Fruit fly (Drosophila melanogaster) whole organism, adult: ENCODE measurements around the gene mon2.
A peak's percentile ranks its signal among the peaks of the same experiment; 100 is the strongest.

ENCODE experiments used
- CG11617 ChIP-seq: fragments of 200-800 bp; sonication (Bioruptor generic); optimal IDR thresholded peaks from 2 replicates; lab custom pipeline; 2017; ENCODE audit warnings: mild to moderate bottlenecking, missing biosample characterization, missing genetic modification reagents, missing genetic modification characterization
- CG12768 ChIP-seq: fragments of 200-800 bp; sonication (Bioruptor generic); optimal IDR thresholded peaks from 2 replicates; lab custom pipeline; 2017; ENCODE audit warnings: missing biosample characterization, missing genetic modification characterization, mild to moderate bottlenecking, moderate library complexity, missing genetic modification reagents
- CG14711 ChIP-seq: fragments of 200-800 bp; sonication (Bioruptor generic); optimal IDR thresholded peaks from 2 replicates; lab custom pipeline; 2018; ENCODE audit warnings: missing biosample characterization, mild to moderate bottlenecking, missing genetic modification characterization, moderate library complexity
- CG1620 ChIP-seq: fragments of 200-800 bp; sonication (Bioruptor generic); optimal IDR thresholded peaks from 2 replicates; lab custom pipeline; 2016; ENCODE audit warnings: missing biosample characterization, missing genetic modification characterization
- CG33017 ChIP-seq: fragments of 200-800 bp; sonication (Bioruptor generic); optimal IDR thresholded peaks from 2 replicates; lab custom pipeline; 2018; ENCODE audit warnings: missing biosample characterization, mild to moderate bottlenecking, missing genetic modification characterization, moderate library complexity
- CG5204 ChIP-seq: fragments of 200-800 bp; sonication (Bioruptor generic); optimal IDR thresholded peaks from 2 replicates; lab custom pipeline; 2016; ENCODE audit warnings: missing biosample characterization, missing genetic modification characterization
- CG7045 ChIP-seq: fragments of 200-800 bp; sonication (Bioruptor generic); optimal IDR thresholded peaks from 2 replicates; lab custom pipeline; 2017; ENCODE audit warnings: missing biosample characterization, mild to moderate bottlenecking, missing genetic modification characterization
- CG7101 ChIP-seq: fragments of 200-800 bp; sonication (Bioruptor generic); optimal IDR thresholded peaks from 2 replicates; lab custom pipeline; 2018; ENCODE audit warnings: missing biosample characterization, mild to moderate bottlenecking, missing genetic modification characterization, moderate library complexity
- Clk ChIP-seq: fragments of 200-800 bp; sonication (Bioruptor generic); optimal IDR thresholded peaks from 2 replicates; lab custom pipeline; 2017; ENCODE audit warnings: missing biosample characterization, missing genetic modification characterization
- Crg-1 ChIP-seq: fragments of 200-800 bp; sonication (Bioruptor generic); optimal IDR thresholded peaks from 2 replicates; lab custom pipeline; 2016; ENCODE audit warnings: missing biosample characterization, missing genetic modification characterization
- Hr96 ChIP-seq: fragments of 200-800 bp; sonication (Bioruptor generic); optimal IDR thresholded peaks from 2 replicates; lab custom pipeline; 2016; ENCODE audit warnings: missing biosample characterization, missing genetic modification characterization
- Mnt ChIP-seq: fragments of 200-800 bp; sonication (Bioruptor generic); optimal IDR thresholded peaks from 2 replicates; lab custom pipeline; 2016; ENCODE audit warnings: missing biosample characterization, mild to moderate bottlenecking, missing genetic modification characterization
- bab1 ChIP-seq: fragments of 200-800 bp; sonication (Bioruptor generic); optimal IDR thresholded peaks from 3 replicates; lab custom pipeline; 2019; ENCODE audit warnings: missing biosample characterization, mild to moderate bottlenecking, missing genetic modification characterization, moderate library complexity
- cic ChIP-seq: fragments of 200-800 bp; sonication (Bioruptor generic); optimal IDR thresholded peaks from 2 replicates; lab custom pipeline; 2017; ENCODE audit warnings: missing biosample characterization, mild to moderate bottlenecking, missing genetic modification characterization, moderate library complexity
- cnc ChIP-seq, 2 experiments: fragments of >200 bp; optimal IDR thresholded peaks; 2 replicates each; lab custom pipeline; 2017
- kay ChIP-seq: fragments of 200-800 bp; sonication (Bioruptor generic); peaks from one replicate; lab custom pipeline; 2016; ENCODE audit warnings: missing biosample characterization, missing genetic modification characterization, borderline replicate concordance
- ovo ChIP-seq: fragments of 200-800 bp; sonication (Bioruptor generic); optimal IDR thresholded peaks from 2 replicates; lab custom pipeline; 2016; ENCODE audit warnings: missing biosample characterization, missing genetic modification characterization
- pad ChIP-seq: fragments of 200-800 bp; sonication (Bioruptor generic); optimal IDR thresholded peaks from 3 replicates; lab custom pipeline; 2017; ENCODE audit warnings: missing biosample characterization, missing genetic modification characterization, mild to moderate bottlenecking, moderate library complexity, missing genetic modification reagents
- tj ChIP-seq: fragments of 200-800 bp; sonication (Bioruptor generic); optimal IDR thresholded peaks from 3 replicates; lab custom pipeline; 2017; ENCODE audit warnings: missing biosample characterization, mild to moderate bottlenecking, missing genetic modification characterization, moderate library complexity
- toe ChIP-seq: fragments of 200-800 bp; sonication (Bioruptor generic); optimal IDR thresholded peaks from 2 replicates; lab custom pipeline; 2016; ENCODE audit warnings: missing biosample characterization, missing genetic modification characterization

Gene mon2

DNA sequence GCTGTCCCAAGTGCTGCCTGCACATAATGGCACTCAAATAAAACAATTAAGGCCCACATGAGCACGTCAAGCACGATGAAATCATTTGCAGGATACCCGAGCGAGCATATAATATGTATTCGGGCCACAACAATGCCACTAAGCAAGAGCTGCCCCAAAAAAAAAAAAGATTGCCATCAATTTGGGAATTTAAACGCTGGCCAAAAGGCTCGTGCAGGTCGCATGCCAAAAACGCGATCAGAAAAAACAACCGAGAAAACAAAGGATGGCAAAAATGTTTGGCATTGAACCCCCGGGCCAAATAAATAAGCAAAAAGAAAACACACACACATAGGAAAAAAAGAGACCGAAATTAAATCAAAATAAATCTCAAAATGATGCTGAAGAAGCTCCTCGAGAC, 18.9 kb upstream of the mon2 start:
- no peak for TF ChIP-seq Mnt (GFP tag; lab: Kevin White, UChicago)

DNA sequence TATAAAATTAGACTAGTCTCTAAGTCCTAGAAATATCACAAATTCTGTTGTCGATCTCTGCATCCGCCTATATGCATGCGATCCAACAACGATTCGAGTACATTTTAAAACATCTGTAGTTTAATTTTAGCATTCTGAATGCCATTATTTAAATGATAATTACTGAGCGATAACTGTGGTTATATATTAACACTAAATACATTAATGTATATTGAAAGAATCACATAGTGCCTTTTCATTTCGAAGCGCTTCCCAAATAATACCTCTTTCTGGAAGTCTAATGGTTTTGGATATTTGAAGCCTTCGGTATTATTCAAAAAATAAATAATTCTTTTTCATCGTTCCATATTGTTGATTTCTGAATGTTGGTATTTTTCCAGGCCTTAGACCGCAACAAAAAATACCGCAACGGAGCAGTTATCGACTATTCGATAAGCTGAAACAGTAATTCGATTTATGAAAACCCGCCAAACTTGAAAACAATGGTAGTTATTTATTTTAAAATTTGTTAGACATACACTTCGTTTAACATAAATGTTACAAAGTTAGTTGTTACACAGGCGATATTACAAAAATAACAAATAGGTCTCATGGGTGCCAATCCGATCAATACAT, 10.1 kb upstream of the mon2 start:
- TF ChIP-seq bab1 (GFP tag; lab: Kevin White, UChicago): peak; percentile 38
- peak; percentile 74 for TF ChIP-seq kay (GFP tag; lab: Kevin White, UChicago)
- TF ChIP-seq CG14711 (tag; lab: Kevin White, UChicago): no peak

DNA sequence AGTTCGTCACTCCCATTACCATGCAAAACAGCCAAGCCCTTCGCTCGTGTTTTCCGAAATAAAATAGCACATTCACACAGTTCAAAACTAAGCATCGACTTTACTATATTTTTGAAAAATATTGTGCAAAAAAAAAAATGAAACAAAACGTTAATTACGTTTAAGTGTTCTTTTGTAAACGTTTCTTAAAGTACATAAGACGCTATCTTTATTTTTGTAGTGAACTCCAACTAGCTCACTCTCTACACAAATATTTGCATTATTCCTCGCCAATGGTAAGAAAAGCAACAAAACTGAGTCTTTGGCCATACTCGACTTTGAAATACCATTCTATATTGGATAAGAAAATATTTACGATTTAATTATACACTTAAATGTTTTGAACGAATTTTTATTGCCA, 6.9 kb upstream of the mon2 start:
- TF ChIP-seq pad (GFP tag; lab: Kevin White, UChicago): no peak
- no peak for TF ChIP-seq CG7045 (GFP tag; lab: Kevin White, UChicago)
- peak; percentile 40 for TF ChIP-seq CG11617 (GFP tag; lab: Kevin White, UChicago)
- peak; percentile 4 for TF ChIP-seq CG14711 (tag; lab: Kevin White, UChicago)
- no peak for TF ChIP-seq Mnt (GFP tag; lab: Kevin White, UChicago)
- peak; percentile 43 for TF ChIP-seq CG7101 (tag; lab: Kevin White, UChicago)
- peak; percentile 94 for TF ChIP-seq kay (GFP tag; lab: Kevin White, UChicago)
- peak; percentile 66 for TF ChIP-seq CG33017 (tag; lab: Kevin White, UChicago)
- TF ChIP-seq Crg-1: no peak
- no peak for TF ChIP-seq bab1 (GFP tag; lab: Kevin White, UChicago)
- no peak for TF ChIP-seq CG5204

DNA sequence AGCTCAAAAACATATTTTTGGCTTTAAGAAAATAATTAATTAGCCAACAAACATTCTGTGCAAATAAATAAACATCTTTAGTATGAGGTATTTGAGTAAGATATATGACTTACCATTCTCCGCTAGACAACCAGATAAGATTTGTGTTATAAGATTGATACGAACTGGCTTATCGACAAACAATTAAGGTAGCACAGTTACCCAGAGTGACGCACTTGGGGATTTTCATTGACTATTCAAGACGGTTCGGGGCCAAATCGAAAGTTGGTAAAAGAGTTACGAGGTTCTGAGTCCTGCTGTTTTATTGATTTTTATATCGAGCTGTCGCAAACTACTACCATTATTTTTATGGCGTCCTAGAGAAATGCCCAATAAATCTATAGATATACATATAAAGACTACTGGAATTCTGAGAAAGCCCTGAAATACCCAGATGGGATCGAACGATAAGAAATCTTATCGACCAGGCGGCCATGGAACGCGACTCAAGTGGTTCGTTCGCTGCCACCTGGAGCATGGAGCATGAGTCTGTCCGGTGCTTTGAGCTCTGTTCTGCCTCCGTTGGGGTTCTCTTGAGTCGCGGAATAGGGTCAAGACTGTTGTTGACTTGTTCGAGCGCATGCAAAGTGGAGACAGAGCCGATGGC, 6.3 kb upstream of the mon2 start:
- TF ChIP-seq cic (no peak), CG14711 (tag; lab: Kevin White, UChicago) (no peak)

DNA sequence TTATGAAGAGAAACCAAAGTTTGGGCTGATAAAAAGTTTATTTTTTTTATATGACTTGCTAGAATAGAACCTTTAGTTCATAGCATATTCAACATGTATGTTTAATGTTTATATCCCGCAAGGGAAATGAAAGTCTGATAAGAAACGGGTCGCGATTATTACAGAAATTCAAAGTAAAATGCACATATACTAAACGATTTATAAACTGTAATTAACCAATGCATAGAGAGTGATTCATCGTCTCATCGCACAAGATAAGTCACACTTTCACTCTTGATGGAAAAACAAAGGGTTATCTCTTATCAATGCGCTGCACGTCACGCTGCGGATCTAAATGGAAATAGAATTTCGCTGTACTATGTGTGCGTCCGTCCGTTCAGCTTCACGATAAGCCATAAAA, 5.1 kb upstream of the mon2 start:
- TF ChIP-seq cnc (optimal IDR thresholded peaks at IDR 0.05; lab: Kevin White, UChicago) (no peak), kay (GFP tag; lab: Kevin White, UChicago) (peak; percentile 90)

DNA sequence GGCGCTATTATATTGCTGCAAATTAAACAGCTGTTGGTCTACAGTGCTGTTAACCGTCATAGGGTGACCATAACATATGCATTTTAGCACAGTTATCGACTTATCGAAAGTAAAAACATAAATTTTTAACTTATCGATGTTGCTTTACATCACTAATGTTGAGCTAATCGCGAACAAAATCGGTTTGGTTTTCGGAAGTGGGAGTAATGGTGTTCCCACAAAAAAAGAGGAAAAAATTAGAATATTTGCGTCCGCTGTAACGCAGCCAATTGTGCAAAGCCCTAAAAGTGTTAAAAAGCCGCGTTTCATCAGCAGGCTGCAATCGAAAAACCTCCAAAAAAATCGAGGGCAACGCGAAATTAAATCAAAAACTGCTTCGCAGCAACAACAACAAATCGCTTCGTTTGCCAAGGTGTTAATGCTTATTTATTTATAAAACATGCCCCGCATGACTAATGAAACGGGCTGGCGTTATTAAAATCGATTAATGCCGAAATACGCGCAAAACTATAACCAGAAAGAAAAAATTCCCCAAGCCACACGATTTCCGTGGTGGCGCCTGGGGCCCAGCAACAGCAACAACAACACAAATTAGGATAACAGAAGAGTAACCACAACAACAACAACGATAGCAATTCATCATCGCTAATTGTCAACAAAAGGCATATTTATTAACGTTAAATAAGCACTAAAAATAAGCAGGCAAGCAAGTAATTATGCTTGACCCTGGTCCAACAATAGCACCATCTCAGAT, 3.2 kb upstream of the mon2 start, which contains the start of the genes CG12375 and CG8668:
Gene CG12375 (minus strand): TSS at position 42 of the 754 bp plus-strand sequence.
Gene CG8668 (plus strand): TSS at position 153 of the 754 bp plus-strand sequence.
- peak; percentile 27 for TF ChIP-seq tj (GFP tag; lab: Kevin White, UChicago)
- peak; percentile 46 for TF ChIP-seq bab1 (GFP tag; lab: Kevin White, UChicago)
- TF ChIP-seq CG33017 (tag; lab: Kevin White, UChicago): no peak
- no peak for TF ChIP-seq Crg-1
- no peak for TF ChIP-seq CG12768 (GFP tag; lab: Kevin White, UChicago)
- TF ChIP-seq cnc (optimal IDR thresholded peaks at IDR 0.05; lab: Kevin White, UChicago): no peak
- peak; percentile 26 for TF ChIP-seq CG14711 (tag; lab: Kevin White, UChicago)
- TF ChIP-seq CG5204: no peak
- TF ChIP-seq Hr96 (GFP tag; lab: Kevin White, UChicago): no peak
- TF ChIP-seq cic: peak; percentile 16
- TF ChIP-seq CG1620 (GFP tag; lab: Kevin White, UChicago): no peak
- peak; percentile 12 for TF ChIP-seq Mnt (GFP tag; lab: Kevin White, UChicago)
- no peak for TF ChIP-seq pad (GFP tag; lab: Kevin White, UChicago)
- no peak for TF ChIP-seq toe
- TF ChIP-seq Clk (GFP tag; lab: Kevin White, UChicago): no peak
- TF ChIP-seq CG7045 (GFP tag; lab: Kevin White, UChicago): no peak
- peak; percentile 2 for TF ChIP-seq CG7101 (tag; lab: Kevin White, UChicago)
- peak; percentile 34 for TF ChIP-seq CG11617 (GFP tag; lab: Kevin White, UChicago)
- TF ChIP-seq ovo (GFP tag; lab: Kevin White, UChicago): no peak
- TF ChIP-seq kay (GFP tag; lab: Kevin White, UChicago): no peak

DNA sequence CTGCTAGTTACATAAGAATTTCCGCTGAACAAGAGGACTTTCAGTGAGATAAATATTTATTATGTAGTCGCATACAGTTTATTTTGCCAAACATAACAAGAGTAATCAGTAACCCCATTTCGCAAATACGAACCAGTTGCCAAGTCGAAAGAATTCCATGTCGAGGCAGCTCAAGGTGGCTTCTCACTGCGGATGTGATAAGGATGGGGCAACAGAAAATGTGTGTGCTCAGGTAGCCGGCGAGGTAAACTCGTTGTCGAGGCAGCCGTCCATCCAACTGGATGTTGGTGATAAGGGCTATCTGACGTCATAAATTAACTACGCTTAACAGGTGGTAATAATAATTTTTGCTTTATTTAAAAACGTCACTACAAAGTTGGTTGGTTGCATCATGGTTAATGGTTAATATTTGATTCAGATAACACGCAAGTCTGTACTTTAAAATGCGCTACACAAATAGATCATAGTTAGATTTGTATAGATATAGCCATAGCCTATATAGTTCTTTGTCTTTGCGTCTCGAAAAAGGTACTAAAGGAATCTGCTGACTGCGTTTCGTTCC, 7.1 kb downstream of the mon2 start:
- TF ChIP-seq cic (peak; percentile 32), tj (GFP tag; lab: Kevin White, UChicago) (no peak)
